Worm (Caenorhabditis elegans): ENCODE measurements around the gene elks-1.

DNA sequence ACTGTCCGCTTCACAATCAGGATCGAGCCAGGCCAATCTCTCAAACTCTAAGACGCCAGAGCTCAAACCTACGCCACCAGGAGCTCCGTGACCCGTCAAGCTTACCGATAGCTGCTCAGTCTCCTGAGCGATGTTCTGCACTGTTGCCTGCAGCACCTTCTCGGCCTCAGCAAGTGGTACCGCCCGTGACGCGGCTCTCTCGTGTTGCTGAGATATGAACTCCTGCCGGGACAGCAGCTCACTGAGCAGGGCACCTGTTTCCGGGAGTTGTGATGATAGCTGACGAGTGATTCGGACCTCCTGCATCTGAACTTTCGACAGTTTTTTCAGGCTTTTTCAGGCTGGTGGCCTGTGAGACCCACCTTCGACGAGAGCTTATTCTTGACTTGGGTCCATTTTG is 48.3 kb upstream of the elks-1 start:
- TF ChIP-seq nhr-11 (tag; optimal IDR thresholded peaks at IDR 0.05) (no peak), ceh-30 (tag; optimal IDR thresholded peaks at IDR 0.05) (no peak), unc-86 (tag; optimal IDR thresholded peaks at IDR 0.05) (no peak), fkh-10 (GFP tag; optimal IDR thresholded peaks at IDR 0.05) (no peak), ahr-1 (tag; optimal IDR thresholded peaks at IDR 0.05) (no peak), pha-4 (tag; optimal IDR thresholded peaks at IDR 0.05) (no peak), lin-11 (tag; optimal IDR thresholded peaks at IDR 0.05) (no peak), Y22D7AL.16 (tag; optimal IDR thresholded peaks at IDR 0.05) (no peak), hlh-30 (tag; optimal IDR thresholded peaks at IDR 0.05; ENCODE audit: insufficient read depth) (no peak)

Data from whole organism, late embryonic.